Fruit fly (Drosophila melanogaster) whole organism, embryonic: ENCODE data around the gene Clbn.
A peak's percentile ranks its signal among the peaks of the same experiment; 100 is the strongest.

Experiments used
- Bgb ChIP-seq: fragments of 200-800 bp; sonication (Bioruptor generic); IDR thresholded peaks from 2 replicates; pipeline ENCODE4 v1.3.6; 2022; ENCODE audit warnings: missing biosample characterization, missing genetic modification characterization; ENCODE audit not compliant: partially characterized antibody
- CG10209 ChIP-seq: fragments of 200-800 bp; sonication (Bioruptor generic); optimal IDR thresholded peaks from 3 replicates; lab custom pipeline; 2017; ENCODE audit warnings: missing biosample characterization, mild to moderate bottlenecking, missing genetic modification characterization, missing genetic modification reagents
- CG10654 ChIP-seq: fragments of 200-800 bp; sonication (Bioruptor generic); optimal IDR thresholded peaks from 2 replicates; lab custom pipeline; 2016; ENCODE audit warnings: missing biosample characterization, missing genetic modification characterization
- CG12071 ChIP-seq: fragments of 200-800 bp; sonication (Bioruptor generic); optimal IDR thresholded peaks from 3 replicates; lab custom pipeline; 2018; ENCODE audit warnings: missing biosample characterization, mild to moderate bottlenecking, missing genetic modification characterization
- CG12219 ChIP-seq: fragments of 200-800 bp; sonication (Bioruptor generic); optimal IDR thresholded peaks from 3 replicates; lab custom pipeline; 2018; ENCODE audit warnings: missing biosample characterization, mild to moderate bottlenecking, missing genetic modification characterization
- CG13424 ChIP-seq: fragments of 200-800 bp; sonication (Bioruptor generic); optimal IDR thresholded peaks from 2 replicates; lab custom pipeline; 2019; ENCODE audit warnings: missing biosample characterization, mild to moderate bottlenecking, missing genetic modification characterization, moderate library complexity
- CG13624 ChIP-seq: fragments of 200-800 bp; sonication (Bioruptor generic); optimal IDR thresholded peaks from 2 replicates; lab custom pipeline; 2016; ENCODE audit warnings: missing biosample characterization, missing genetic modification characterization
- CG17912 ChIP-seq: fragments of 200-800 bp; sonication (Bioruptor generic); optimal IDR thresholded peaks from 2 replicates; lab custom pipeline; 2018; ENCODE audit warnings: missing biosample characterization, mild to moderate bottlenecking, missing genetic modification characterization
- CG18476 ChIP-seq: fragments of 200-800 bp; sonication (Bioruptor generic); optimal IDR thresholded peaks from 2 replicates; lab custom pipeline; 2016; ENCODE audit warnings: missing biosample characterization, mild to moderate bottlenecking, missing genetic modification characterization
- CG18764 ChIP-seq: fragments of 200-800 bp; sonication (Bioruptor generic); optimal IDR thresholded peaks from 3 replicates; lab custom pipeline; 2016; ENCODE audit warnings: missing biosample characterization, missing genetic modification characterization
- CG2116 ChIP-seq: fragments of 200-800 bp; sonication (Bioruptor generic); optimal IDR thresholded peaks from 3 replicates; lab custom pipeline; 2018; ENCODE audit warnings: missing biosample characterization, mild to moderate bottlenecking, missing genetic modification characterization
- CG30431 ChIP-seq: fragments of 200-800 bp; sonication (Bioruptor generic); optimal IDR thresholded peaks from 2 replicates; lab custom pipeline; 2017; ENCODE audit warnings: missing biosample characterization, missing genetic modification characterization
- CG4282 ChIP-seq: fragments of 200-800 bp; sonication (Bioruptor generic); optimal IDR thresholded peaks from 2 replicates; lab custom pipeline; 2016; ENCODE audit warnings: missing biosample characterization, missing genetic modification characterization
- CG6175 ChIP-seq: fragments of 200-800 bp; sonication (Bioruptor generic); IDR thresholded peaks from 3 replicates; pipeline ENCODE4 v1.3.6; 2022; ENCODE audit warnings: missing biosample characterization, missing genetic modification characterization
- CG6654 ChIP-seq: fragments of 200-800 bp; sonication (Bioruptor generic); optimal IDR thresholded peaks from 2 replicates; lab custom pipeline; 2017; ENCODE audit warnings: missing biosample characterization, mild to moderate bottlenecking, missing genetic modification characterization
- CG6791 ChIP-seq: fragments of 200-800 bp; sonication (Bioruptor generic); IDR thresholded peaks from 3 replicates; pipeline ENCODE4 v1.3.6; 2022; ENCODE audit warnings: missing biosample characterization, missing genetic modification characterization; ENCODE audit not compliant: partially characterized antibody
- CG9876 ChIP-seq: fragments of 200-800 bp; sonication (Bioruptor generic); optimal IDR thresholded peaks from 2 replicates; lab custom pipeline; 2016; ENCODE audit warnings: missing biosample characterization, missing genetic modification characterization
- CHES-1-like ChIP-seq: fragments of 200-800 bp; sonication (Bioruptor generic); optimal IDR thresholded peaks from 2 replicates; lab custom pipeline; 2016; ENCODE audit warnings: missing biosample characterization, missing genetic modification characterization
- Chrac-16 ChIP-seq: fragments of 200-800 bp; sonication (Bioruptor generic); optimal IDR thresholded peaks from 3 replicates; lab custom pipeline; 2016; ENCODE audit warnings: missing biosample characterization, missing genetic modification characterization
- Hr51 ChIP-seq, 2 experiments: fragments of 200-800 bp; sonication (Bioruptor generic); optimal IDR thresholded peaks; 2 replicates in 1 of 2; 3 replicates in 1 of 2; lab custom pipeline; 2016 to 2018; ENCODE audit warnings: missing biosample characterization in 2 of 2, missing genetic modification characterization in 2 of 2, mild to moderate bottlenecking in 1 of 2, moderate library complexity in 1 of 2
- MESR4 ChIP-seq: fragments of 200-800 bp; sonication (Bioruptor generic); optimal IDR thresholded peaks from 2 replicates; lab custom pipeline; 2018; ENCODE audit warnings: missing biosample characterization, mild to moderate bottlenecking, missing genetic modification characterization, moderate library complexity
- MTF-1 ChIP-seq: fragments of 200-800 bp; sonication (Bioruptor generic); optimal IDR thresholded peaks from 2 replicates; lab custom pipeline; 2018; ENCODE audit warnings: missing biosample characterization, mild to moderate bottlenecking, missing genetic modification characterization, borderline replicate concordance
- Nf-YA ChIP-seq: fragments of 200-800 bp; sonication (Bioruptor generic); IDR thresholded peaks from 2 replicates; pipeline ENCODE4 v1.3.6; 2022; ENCODE audit warnings: missing biosample characterization, missing genetic modification characterization
- NfI ChIP-seq: fragments of 200-800 bp; sonication (Bioruptor generic); optimal IDR thresholded peaks from 3 replicates; lab custom pipeline; 2018; ENCODE audit warnings: missing biosample characterization, mild to moderate bottlenecking, missing genetic modification characterization, moderate library complexity
- Six4 ChIP-seq: fragments of 200-800 bp; sonication (Bioruptor generic); optimal IDR thresholded peaks from 2 replicates; lab custom pipeline; 2016; ENCODE audit warnings: missing biosample characterization, missing genetic modification characterization
- Sry-β ChIP-seq: fragments of 200-800 bp; sonication (Bioruptor generic); optimal IDR thresholded peaks from 2 replicates; lab custom pipeline; 2018; ENCODE audit warnings: missing biosample characterization, mild to moderate bottlenecking, missing genetic modification characterization, moderate library complexity
- Usf ChIP-seq: fragments of 200-800 bp; sonication (Bioruptor generic); optimal IDR thresholded peaks from 2 replicates; lab custom pipeline; 2017; ENCODE audit warnings: missing genotype, missing biosample characterization, missing genetic modification characterization
- YL-1 ChIP-seq: fragments of 200-800 bp; sonication (Bioruptor generic); optimal IDR thresholded peaks from 3 replicates; lab custom pipeline; 2017; ENCODE audit warnings: missing biosample characterization, mild to moderate bottlenecking, missing genetic modification characterization
- ato ChIP-seq: fragments of 200-800 bp; sonication (Bioruptor generic); IDR thresholded peaks from 2 replicates; pipeline ENCODE4 v1.3.6; 2022; ENCODE audit warnings: missing biosample characterization, missing genetic modification characterization; ENCODE audit not compliant: partially characterized antibody
- chm ChIP-seq: fragments of 200-800 bp; sonication (Bioruptor generic); IDR thresholded peaks from 2 replicates; pipeline ENCODE4 v1.3.6; 2022; ENCODE audit warnings: missing biosample characterization, missing genetic modification characterization
- disco-r ChIP-seq: fragments of 200-800 bp; sonication (Bioruptor generic); optimal IDR thresholded peaks from 2 replicates; lab custom pipeline; 2016; ENCODE audit warnings: missing biosample characterization, missing genetic modification characterization
- dmrt11E ChIP-seq: fragments of 200-800 bp; sonication (Bioruptor generic); optimal IDR thresholded peaks from 3 replicates; lab custom pipeline; 2018; ENCODE audit warnings: missing biosample characterization, mild to moderate bottlenecking, missing genetic modification characterization, moderate library complexity
- dmrt99B ChIP-seq: fragments of 200-800 bp; sonication (Bioruptor generic); optimal IDR thresholded peaks from 2 replicates; lab custom pipeline; 2018; ENCODE audit warnings: missing biosample characterization, mild to moderate bottlenecking, missing genetic modification characterization, moderate library complexity
- gem ChIP-seq: fragments of 200-800 bp; sonication (Bioruptor generic); optimal IDR thresholded peaks from 2 replicates; lab custom pipeline; 2019; ENCODE audit warnings: missing biosample characterization, mild to moderate bottlenecking, missing genetic modification characterization, moderate library complexity
- gt ChIP-seq: fragments of 200-800 bp; sonication (Bioruptor generic); IDR thresholded peaks from 2 replicates; pipeline ENCODE4 v1.3.6; 2022; ENCODE audit warnings: missing biosample characterization, missing genetic modification characterization
- ind ChIP-seq: fragments of 200-800 bp; sonication (Bioruptor generic); optimal IDR thresholded peaks from 3 replicates; lab custom pipeline; 2016; ENCODE audit warnings: missing biosample characterization, missing genetic modification characterization
- insv ChIP-seq, 2 experiments: fragments of 200-800 bp; sonication (Bioruptor generic); optimal IDR thresholded peaks; 3 replicates each; lab custom pipeline; 2016 to 2018; ENCODE audit warnings: missing biosample characterization in 2 of 2, missing genetic modification characterization in 2 of 2
- kah ChIP-seq: fragments of 200-800 bp; sonication (Bioruptor generic); optimal IDR thresholded peaks from 2 replicates; lab custom pipeline; 2018; ENCODE audit warnings: missing biosample characterization, mild to moderate bottlenecking, missing genetic modification characterization
- lola ChIP-seq, 3 experiments: fragments of >200 bp in 2 of 3; fragments of 200-800 bp in 1 of 3; sonication (Bioruptor generic) in 1 of 3; optimal IDR thresholded peaks; 2 replicates each; lab custom pipeline; 2017 to 2019; ENCODE audit warnings: missing biosample characterization in 3 of 3, missing genetic modification characterization in 3 of 3, mild to moderate bottlenecking in 1 of 3, moderate library complexity in 1 of 3
- oc ChIP-seq: fragments of 200-800 bp; sonication (Bioruptor generic); optimal IDR thresholded peaks from 2 replicates; lab custom pipeline; 2018; ENCODE audit warnings: missing biosample characterization, mild to moderate bottlenecking, missing genetic modification characterization, moderate library complexity
- onecut ChIP-seq: fragments of 200-800 bp; sonication (Bioruptor generic); IDR thresholded peaks from 2 replicates; pipeline ENCODE4 v1.3.6; 2022; ENCODE audit warnings: missing biosample characterization, missing genetic modification characterization
- pan ChIP-seq, 4 experiments: fragments of >200 bp in 3 of 4; fragments of 200-800 bp in 1 of 4; sonication (Bioruptor generic) in 1 of 4; optimal IDR thresholded peaks in 3 of 4; IDR thresholded peaks in 1 of 4; 2 replicates each; pipeline versions ENCODE4 v1.3.6 to Lab custom; 2017 to 2022; ENCODE audit warnings: missing biosample characterization in 2 of 4, missing genetic modification characterization in 2 of 4, mixed read lengths in 1 of 4
- schlank ChIP-seq: fragments of 200-800 bp; sonication (Bioruptor generic); optimal IDR thresholded peaks from 2 replicates; lab custom pipeline; 2018; ENCODE audit warnings: missing biosample characterization, mild to moderate bottlenecking, missing genetic modification characterization
- tap ChIP-seq: fragments of 200-800 bp; optimal IDR thresholded peaks from 3 replicates; lab custom pipeline; 2019; ENCODE audit warnings: missing biosample characterization, mild to moderate bottlenecking, missing genetic modification characterization, moderate library complexity
- tx ChIP-seq: fragments of 200-800 bp; sonication (Bioruptor generic); optimal IDR thresholded peaks from 2 replicates; lab custom pipeline; 2016; ENCODE audit warnings: missing biosample characterization, missing genetic modification characterization
- vnd ChIP-seq: fragments of 200-800 bp; sonication (Bioruptor generic); IDR thresholded peaks from 3 replicates; pipeline ENCODE4 v1.3.6; 2022; ENCODE audit warnings: missing biosample characterization, missing genetic modification characterization; ENCODE audit not compliant: partially characterized antibody
- zfh1 ChIP-seq: fragments of 200-800 bp; sonication (Bioruptor generic); IDR thresholded peaks from 3 replicates; pipeline ENCODE4 v1.3.6; 2022; ENCODE audit warnings: missing biosample characterization, missing genetic modification characterization

Clbn gene

dm6 chr3R:25167407-25168191, 40.3 kb downstream of the Clbn start (continued):
- TF ChIP-seq MESR4 (GFP tag; lab: Kevin White, UChicago) (no peak), kah (no peak), CG6654 (GFP tag; lab: Kevin White, UChicago) (no peak), Usf (GFP tag; lab: Kevin White, UChicago) (no peak), ato (GFP tag; lab: Robert Waterston, UW) (no peak), CG2116 (GFP tag; lab: Kevin White, UChicago) (no peak), dmrt11E (tag; lab: Kevin White, UChicago) (no peak), NfI (no peak), lola (GFP tag; optimal IDR thresholded peaks at IDR 0.05; lab: Kevin White, UChicago) (peak in 1 of 3 experiments; percentile 0), tap (tag; lab: Kevin White, UChicago) (no peak), MTF-1 (GFP tag; lab: Kevin White, UChicago) (no peak), ind (GFP tag; lab: Kevin White, UChicago) (no peak), onecut (peak; percentile 32; the same call in 1 of the 2 replicates), CG18476 (GFP tag; lab: Kevin White, UChicago) (no peak), YL-1 (GFP tag; lab: Kevin White, UChicago) (no peak), schlank (no peak), Hr51 (GFP tag; optimal IDR thresholded peaks at IDR 0.05; lab: Kevin White, UChicago) (peak in 1 of 2 experiments; percentile 10), dmrt99B (peak; percentile 45), CG4282 (GFP tag; lab: Kevin White, UChicago) (no peak), chm (GFP tag; lab: Robert Waterston, UW) (no peak), insv (GFP tag; optimal IDR thresholded peaks at IDR 0.05; lab: Kevin White, UChicago) (no peak), oc (tag; lab: Kevin White, UChicago) (no peak), Nf-YA (GFP tag; lab: Robert Waterston, UW) (no peak), CHES-1-like (GFP tag; lab: Kevin White, UChicago) (no peak), Sry-β (no peak), disco-r (GFP tag; lab: Kevin White, UChicago) (no peak), CG10209 (GFP tag; lab: Kevin White, UChicago) (no peak), CG10654 (GFP tag; lab: Kevin White, UChicago) (no peak), gem (tag; lab: Kevin White, UChicago) (peak; percentile 47), CG12071 (GFP tag; lab: Kevin White, UChicago) (no peak)

- TF ChIP-seq CG13424 (tag; lab: Kevin White, UChicago), result peak; percentile 65
- TF ChIP-seq Six4 (GFP tag; lab: Kevin White, UChicago), result no peak
- no peak for TF ChIP-seq gt (GFP tag; lab: Robert Waterston, UW)
- TF ChIP-seq CG9876 (GFP tag; lab: Kevin White, UChicago), result no peak
- peak; percentile 26 for TF ChIP-seq CG12219 (GFP tag; lab: Kevin White, UChicago)
- 0 out of 3 replicates have a peak, but pooled peaks have one; percentile 9 for TF ChIP-seq zfh1 (GFP tag; lab: Robert Waterston, UW)
- no peak for TF ChIP-seq CG18764 (GFP tag; lab: Kevin White, UChicago)
- TF ChIP-seq CG6175 (GFP tag; lab: Robert Waterston, UW), result no peak
- TF ChIP-seq CG6791 (GFP tag; lab: Robert Waterston, UW), result no peak
- TF ChIP-seq CG30431 (GFP tag; lab: Kevin White, UChicago), result no peak
- no peak for TF ChIP-seq pan (optimal IDR thresholded peaks at IDR 0.05; lab: Kevin White, UChicago)
- no peak for TF ChIP-seq pan (GFP tag; optimal IDR thresholded peaks at IDR 0.05 in 1 of 2, IDR thresholded peaks at IDR 0.05 in 1 of 2)
- TF ChIP-seq CG13624 (GFP tag; lab: Kevin White, UChicago), result peak; percentile 38
- TF ChIP-seq Chrac-16 (GFP tag; lab: Kevin White, UChicago), result no peak
- no peak for TF ChIP-seq CG17912 (GFP tag; lab: Kevin White, UChicago)
- no peak for TF ChIP-seq tx
- TF ChIP-seq Bgb (GFP tag; lab: Robert Waterston, UW), result no peak
- TF ChIP-seq vnd, result no peak
Observed at dm6 chr3R:25168259-25168972, 41.1 kb downstream of the Clbn start.
